Worm (Caenorhabditis elegans): ENCODE measurements around the gene C24D10.4.

- no peak for TF ChIP-seq nhr-11 (tag; optimal IDR thresholded peaks at IDR 0.05)
- TF ChIP-seq unc-55 (GFP tag; optimal IDR thresholded peaks at IDR 0.05): no peak
- TF ChIP-seq fkh-10 (GFP tag; optimal IDR thresholded peaks at IDR 0.05): no peak
- TF ChIP-seq ceh-22 (tag; optimal IDR thresholded peaks at IDR 0.05): no peak
- no peak for TF ChIP-seq pag-3 (tag; optimal IDR thresholded peaks at IDR 0.05; ENCODE audit: borderline replicate concordance)
These were observed 40.5 kb downstream of the C24D10.4 start for ce11 chrIV:5200813-5201212.

Measured in whole organism, late embryonic.